Fruit fly (Drosophila melanogaster) whole organism, embryonic: ENCODE measurements around the gene Tango5.
A peak's percentile ranks its signal among the peaks of the same experiment; 100 is the strongest.

Experiments used
- BEAF-32 ChIP-seq: fragments of 200-800 bp; sonication (Bioruptor generic); optimal IDR thresholded peaks from 3 replicates; lab custom pipeline; 2017; ENCODE audit warnings: missing biosample characterization, missing genetic modification characterization, mild to moderate bottlenecking, moderate library complexity, missing genetic modification reagents
- Blimp-1 ChIP-seq: fragments of 200-800 bp; sonication (Bioruptor generic); optimal IDR thresholded peaks from 3 replicates; lab custom pipeline; 2018; ENCODE audit warnings: missing biosample characterization, missing genetic modification characterization, mild to moderate bottlenecking, moderate library complexity, missing genetic modification reagents
- CG10543 ChIP-seq: fragments of 200-800 bp; sonication (Bioruptor generic); optimal IDR thresholded peaks from 3 replicates; lab custom pipeline; 2017; ENCODE audit warnings: missing biosample characterization, mild to moderate bottlenecking, missing genetic modification characterization, moderate library complexity
- CG11723 ChIP-seq: fragments of 200-800 bp; sonication (Bioruptor generic); optimal IDR thresholded peaks from 2 replicates; lab custom pipeline; 2017; ENCODE audit warnings: missing biosample characterization, mild to moderate bottlenecking, missing genetic modification characterization
- CG12219 ChIP-seq: fragments of 200-800 bp; sonication (Bioruptor generic); optimal IDR thresholded peaks from 3 replicates; lab custom pipeline; 2018; ENCODE audit warnings: missing biosample characterization, mild to moderate bottlenecking, missing genetic modification characterization
- CG18011 ChIP-seq: fragments of 200-800 bp; sonication (Bioruptor generic); optimal IDR thresholded peaks from 2 replicates; lab custom pipeline; 2017; ENCODE audit warnings: missing biosample characterization, missing genetic modification characterization, mild to moderate bottlenecking, moderate library complexity, missing genotype
- CG18619 ChIP-seq: fragments of 200-800 bp; sonication (Bioruptor generic); optimal IDR thresholded peaks from 3 replicates; lab custom pipeline; 2017; ENCODE audit warnings: missing biosample characterization, mild to moderate bottlenecking, missing genetic modification characterization
- CG2875 ChIP-seq: fragments of 200-800 bp; sonication (Bioruptor generic); optimal IDR thresholded peaks from 2 replicates; lab custom pipeline; 2017; ENCODE audit warnings: missing biosample characterization, mild to moderate bottlenecking, missing genetic modification characterization, missing genetic modification reagents
- CG31441 ChIP-seq: fragments of 200-800 bp; sonication (Bioruptor generic); IDR thresholded peaks from 2 replicates; pipeline ENCODE4 v1.3.6; 2022; ENCODE audit warnings: missing biosample characterization, missing genetic modification characterization
- CG4707 ChIP-seq: fragments of 200-800 bp; sonication (Bioruptor generic); optimal IDR thresholded peaks from 2 replicates; lab custom pipeline; 2018; ENCODE audit warnings: missing biosample characterization, mild to moderate bottlenecking, missing genetic modification characterization, moderate library complexity
- CG4854 ChIP-seq: fragments of 200-800 bp; sonication (Bioruptor generic); optimal IDR thresholded peaks from 2 replicates; lab custom pipeline; 2016; ENCODE audit warnings: missing biosample characterization, missing genetic modification characterization, inconsistent platforms
- CG6254 ChIP-seq: fragments of 200-800 bp; sonication (Bioruptor generic); optimal IDR thresholded peaks from 3 replicates; lab custom pipeline; 2017; ENCODE audit warnings: mild to moderate bottlenecking, missing biosample characterization, missing genetic modification reagents, missing genetic modification characterization
- CG7928 ChIP-seq: fragments of 200-800 bp; sonication (Bioruptor generic); optimal IDR thresholded peaks from 2 replicates; lab custom pipeline; 2017; ENCODE audit warnings: missing biosample characterization, mild to moderate bottlenecking, missing genetic modification characterization
- CrebB ChIP-seq: fragments of 200-800 bp; sonication (Bioruptor generic); optimal IDR thresholded peaks from 3 replicates; lab custom pipeline; 2018; ENCODE audit warnings: missing biosample characterization, mild to moderate bottlenecking, missing genetic modification characterization
- Hey ChIP-seq: fragments of 200-800 bp; sonication (Bioruptor generic); optimal IDR thresholded peaks from 3 replicates; lab custom pipeline; 2018; ENCODE audit warnings: missing biosample characterization, mild to moderate bottlenecking, missing genetic modification characterization
- Hr51 ChIP-seq, 2 experiments: fragments of 200-800 bp; sonication (Bioruptor generic); optimal IDR thresholded peaks; 2 replicates in 1 of 2; 3 replicates in 1 of 2; lab custom pipeline; 2016 to 2018; ENCODE audit warnings: missing biosample characterization in 2 of 2, missing genetic modification characterization in 2 of 2, mild to moderate bottlenecking in 1 of 2, moderate library complexity in 1 of 2
- Lim3 ChIP-seq: fragments of 200-800 bp; sonication (Bioruptor generic); IDR thresholded peaks from 2 replicates; pipeline ENCODE4 v1.3.6; 2022; ENCODE audit warnings: missing biosample characterization, missing genetic modification characterization
- MESR4 ChIP-seq: fragments of 200-800 bp; sonication (Bioruptor generic); optimal IDR thresholded peaks from 2 replicates; lab custom pipeline; 2018; ENCODE audit warnings: missing biosample characterization, mild to moderate bottlenecking, missing genetic modification characterization, moderate library complexity
- NC2β ChIP-seq: fragments of 200-800 bp; sonication (Bioruptor generic); optimal IDR thresholded peaks from 2 replicates; lab custom pipeline; 2016; ENCODE audit warnings: missing biosample characterization, missing genetic modification characterization
- Opbp ChIP-seq: fragments of 200-800 bp; sonication (Bioruptor generic); IDR thresholded peaks from 3 replicates; pipeline ENCODE4 v1.3.6; 2022; ENCODE audit warnings: missing biosample characterization, missing genetic modification characterization; ENCODE audit not compliant: partially characterized antibody
- Optix ChIP-seq: fragments of 200-800 bp; sonication (Bioruptor generic); IDR thresholded peaks from 3 replicates; pipeline ENCODE4 v1.3.6; 2022; ENCODE audit warnings: missing biosample characterization, missing genetic modification characterization
- Pdp1 ChIP-seq, 2 experiments: fragments of 200-800 bp; sonication (Bioruptor generic); optimal IDR thresholded peaks; 3 replicates each; lab custom pipeline; 2016; ENCODE audit warnings: missing biosample characterization in 2 of 2, missing genetic modification characterization in 2 of 2, mild to moderate bottlenecking in 1 of 2, moderate library complexity in 1 of 2
- Ptx1 ChIP-seq: fragments of 200-800 bp; sonication (Bioruptor generic); IDR thresholded peaks from 2 replicates; pipeline ENCODE4 v1.3.6; 2022; ENCODE audit warnings: missing biosample characterization, missing genetic modification characterization
- Rfx ChIP-seq: fragments of 200-800 bp; sonication (Bioruptor generic); IDR thresholded peaks from 2 replicates; pipeline ENCODE4 v1.3.6; 2022; ENCODE audit warnings: missing biosample characterization, missing genetic modification characterization
- Side ChIP-seq: fragments of 200-800 bp; sonication (Bioruptor generic); optimal IDR thresholded peaks from 2 replicates; lab custom pipeline; 2016; ENCODE audit warnings: missing biosample characterization, missing genetic modification characterization
- Stat92E ChIP-seq, 3 experiments: fragments of >200 bp in 2 of 3; fragments of 200-800 bp in 1 of 3; sonication (Bioruptor generic) in 1 of 3; optimal IDR thresholded peaks; 2 replicates each; lab custom pipeline; 2017 to 2019; ENCODE audit warnings: missing biosample characterization in 3 of 3, missing genetic modification characterization in 3 of 3, mild to moderate bottlenecking in 1 of 3, moderate library complexity in 1 of 3
- Xbp1 ChIP-seq: fragments of 200-800 bp; sonication (Bioruptor generic); optimal IDR thresholded peaks from 3 replicates; lab custom pipeline; 2016; ENCODE audit warnings: missing biosample characterization, mild to moderate bottlenecking, missing genetic modification characterization
- YL-1 ChIP-seq: fragments of 200-800 bp; sonication (Bioruptor generic); optimal IDR thresholded peaks from 3 replicates; lab custom pipeline; 2017; ENCODE audit warnings: missing biosample characterization, mild to moderate bottlenecking, missing genetic modification characterization
- al ChIP-seq: fragments of 200-800 bp; sonication (Bioruptor generic); IDR thresholded peaks from 2 replicates; pipeline ENCODE4 v1.3.6; 2022; ENCODE audit warnings: missing biosample characterization, missing genetic modification characterization
- ato ChIP-seq: fragments of 200-800 bp; sonication (Bioruptor generic); IDR thresholded peaks from 2 replicates; pipeline ENCODE4 v1.3.6; 2022; ENCODE audit warnings: missing biosample characterization, missing genetic modification characterization; ENCODE audit not compliant: partially characterized antibody
- caup ChIP-seq: fragments of 200-800 bp; sonication (Bioruptor generic); optimal IDR thresholded peaks from 3 replicates; lab custom pipeline; 2017; ENCODE audit warnings: missing biosample characterization, mild to moderate bottlenecking, missing genetic modification characterization, moderate library complexity; ENCODE audit not compliant: severe bottlenecking
- chm ChIP-seq: fragments of 200-800 bp; sonication (Bioruptor generic); IDR thresholded peaks from 2 replicates; pipeline ENCODE4 v1.3.6; 2022; ENCODE audit warnings: missing biosample characterization, missing genetic modification characterization
- danr ChIP-seq: fragments of 200-800 bp; sonication (Bioruptor generic); IDR thresholded peaks from 2 replicates; pipeline ENCODE4 v1.3.6; 2022; ENCODE audit warnings: missing biosample characterization, missing genetic modification characterization
- exex ChIP-seq: fragments of 200-800 bp; sonication (Bioruptor generic); optimal IDR thresholded peaks from 4 replicates; lab custom pipeline; 2018; ENCODE audit warnings: missing biosample characterization, mild to moderate bottlenecking, missing genetic modification characterization, moderate library complexity
- eyg ChIP-seq: fragments of 200-800 bp; sonication (Bioruptor generic); optimal IDR thresholded peaks from 3 replicates; lab custom pipeline; 2016; ENCODE audit warnings: missing biosample characterization, missing genetic modification characterization
- grau ChIP-seq: fragments of 200-800 bp; optimal IDR thresholded peaks from 3 replicates; lab custom pipeline; 2019; ENCODE audit warnings: missing biosample characterization, mild to moderate bottlenecking, missing genetic modification characterization, moderate library complexity
- gsb ChIP-seq: fragments of 200-800 bp; sonication (Bioruptor generic); IDR thresholded peaks from 2 replicates; pipeline ENCODE4 v1.3.6; 2022; ENCODE audit warnings: missing biosample characterization, missing genetic modification characterization
- hbn ChIP-seq: fragments of 200-800 bp; sonication (Bioruptor generic); IDR thresholded peaks from 2 replicates; pipeline ENCODE4 v1.3.6; 2022; ENCODE audit warnings: missing biosample characterization, missing genetic modification characterization; ENCODE audit not compliant: partially characterized antibody
- hkb ChIP-seq, 2 experiments: fragments of 200-800 bp in 1 of 2; fragments of >200 bp in 1 of 2; sonication (Bioruptor generic) in 1 of 2; IDR thresholded peaks in 1 of 2; optimal IDR thresholded peaks in 1 of 2; 2 replicates each; pipeline versions ENCODE4 v1.3.6 to Lab custom; 2017 to 2022; ENCODE audit warnings: missing biosample characterization in 1 of 2, missing genetic modification characterization in 1 of 2
- mam ChIP-seq: fragments of 200-800 bp; sonication (Bioruptor generic); optimal IDR thresholded peaks from 3 replicates; lab custom pipeline; 2016; ENCODE audit warnings: missing biosample characterization, missing genetic modification characterization
- ro ChIP-seq: fragments of 200-800 bp; sonication (Bioruptor generic); IDR thresholded peaks from 2 replicates; pipeline ENCODE4 v1.3.6; 2022; ENCODE audit warnings: missing biosample characterization, missing genetic modification characterization
- salm ChIP-seq: fragments of 200-800 bp; sonication (Bioruptor generic); optimal IDR thresholded peaks from 2 replicates; lab custom pipeline; 2018; ENCODE audit warnings: missing biosample characterization, mild to moderate bottlenecking, missing genetic modification characterization
- tll ChIP-seq, 2 experiments: fragments of 200-800 bp in 1 of 2; fragments of >200 bp in 1 of 2; sonication (Bioruptor generic) in 1 of 2; optimal IDR thresholded peaks; 2 replicates each; lab custom pipeline; 2017 to 2019; ENCODE audit warnings: missing biosample characterization in 2 of 2, missing genetic modification characterization in 2 of 2, mild to moderate bottlenecking in 1 of 2, moderate library complexity in 1 of 2
- tna ChIP-seq: fragments of 200-800 bp; sonication (Bioruptor generic); IDR thresholded peaks from 2 replicates; pipeline ENCODE4 v1.3.6; 2022; ENCODE audit warnings: missing biosample characterization, missing genetic modification characterization; ENCODE audit not compliant: partially characterized antibody
- trh ChIP-seq: fragments of 200-800 bp; sonication (Bioruptor generic); optimal IDR thresholded peaks from 2 replicates; lab custom pipeline; 2016; ENCODE audit warnings: missing biosample characterization, missing genetic modification characterization
- usp ChIP-seq: fragments of >200 bp; optimal IDR thresholded peaks from 2 replicates; lab custom pipeline; 2017; ENCODE audit warnings: missing biosample characterization, missing genetic modification characterization
- zfh2 ChIP-seq: fragments of 200-800 bp; sonication (Bioruptor generic); optimal IDR thresholded peaks from 2 replicates; lab custom pipeline; 2016; ENCODE audit warnings: missing biosample characterization, missing genetic modification characterization

Gene Tango5

DNA sequence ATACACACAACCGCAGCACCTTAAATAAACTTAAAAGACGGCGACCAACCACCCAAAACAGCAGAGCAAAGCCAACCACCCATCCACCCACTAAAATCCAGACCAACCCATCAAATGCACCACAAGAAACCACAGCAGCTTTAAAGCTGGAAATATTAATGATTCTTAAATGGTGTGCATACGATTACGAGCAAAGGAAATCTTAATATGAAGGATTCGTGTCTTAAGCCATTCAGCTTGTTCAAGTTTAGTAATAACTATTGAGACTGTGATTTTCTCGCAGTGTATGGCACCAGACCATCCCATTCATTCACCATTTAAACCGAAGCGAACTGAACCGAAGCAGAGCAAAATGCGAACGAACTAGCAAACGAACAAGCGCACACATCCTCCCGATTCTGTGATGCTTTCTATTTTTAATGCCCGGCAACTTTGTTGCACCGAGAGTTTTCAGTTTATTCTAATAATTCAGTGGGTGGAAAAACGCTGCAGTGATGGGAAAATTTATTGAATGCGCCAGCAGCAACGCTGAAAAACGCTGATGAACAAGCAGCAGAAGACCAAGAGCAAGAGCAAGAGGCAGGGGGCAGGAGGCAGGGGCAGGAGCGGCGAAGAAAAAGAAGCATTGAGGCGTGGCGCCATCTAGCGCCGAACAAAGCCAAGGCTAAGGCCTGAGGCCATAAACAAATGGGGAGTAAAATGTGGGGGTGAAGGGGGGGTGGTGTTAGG, 26.6 kb downstream of the Tango5 start (continued):
- TF ChIP-seq CrebB (tag; lab: Kevin White, UChicago) (peak; percentile 74), Optix (peak; percentile 90), BEAF-32 (no peak), mam (GFP tag; lab: Kevin White, UChicago) (peak; percentile 68), Pdp1 (GFP tag; optimal IDR thresholded peaks at IDR 0.05; lab: Kevin White, UChicago) (peak; percentile 61 to 78), CG18619 (peak; percentile 80), tna (GFP tag; lab: Robert Waterston, UW) (no peak), zfh2 (GFP tag; lab: Kevin White, UChicago) (peak; percentile 67), YL-1 (GFP tag; lab: Kevin White, UChicago) (no peak), Lim3 (GFP tag; lab: Robert Waterston, UW) (peak; percentile 67), CG6254 (GFP tag; lab: Kevin White, UChicago) (peak; percentile 79), ato (no peak), chm (GFP tag; lab: Robert Waterston, UW) (peak; percentile 89), Opbp (GFP tag; lab: Robert Waterston, UW) (no peak), grau (tag; lab: Kevin White, UChicago) (peak; percentile 87), CG18011 (GFP tag; lab: Kevin White, UChicago) (peak; percentile 72), CG12219 (GFP tag; lab: Kevin White, UChicago) (peak; percentile 84), Ptx1 (GFP tag; lab: Robert Waterston, UW) (peak; percentile 93), Stat92E (GFP tag; optimal IDR thresholded peaks at IDR 0.05; lab: Kevin White, UChicago) (no peak), Hr51 (GFP tag; optimal IDR thresholded peaks at IDR 0.05; lab: Kevin White, UChicago) (peak; percentile 71 to 87), caup (GFP tag; lab: Kevin White, UChicago) (peak; percentile 84), al (GFP tag; lab: Robert Waterston, UW) (0 out of 2 replicates have a peak, but pooled peaks have one; percentile 42), usp (no peak), CG2875 (peak; percentile 82), CG4707 (GFP tag; lab: Kevin White, UChicago) (peak; percentile 80), Rfx (peak; percentile 83), CG31441 (GFP tag; lab: Robert Waterston, UW) (peak; percentile 92), hbn (GFP tag; lab: Robert Waterston, UW) (no peak), CG4854 (GFP tag; lab: Kevin White, UChicago) (peak; percentile 74), Blimp-1 (GFP tag; lab: Kevin White, UChicago) (peak; percentile 90), CG7928 (GFP tag; lab: Kevin White, UChicago) (peak; percentile 33), Xbp1 (GFP tag; lab: Kevin White, UChicago) (peak; percentile 68), Hey (tag; lab: Kevin White, UChicago) (peak; percentile 30), danr (GFP tag; lab: Robert Waterston, UW) (peak; percentile 71), tll (GFP tag; optimal IDR thresholded peaks at IDR 0.05; lab: Kevin White, UChicago) (no peak), CG11723 (GFP tag; lab: Kevin White, UChicago) (peak; percentile 65), exex (tag; lab: Kevin White, UChicago) (peak; percentile 49), MESR4 (GFP tag; lab: Kevin White, UChicago) (peak; percentile 34), salm (tag; lab: Kevin White, UChicago) (peak; percentile 81), NC2β (GFP tag; lab: Kevin White, UChicago) (peak; percentile 58), trh (GFP tag; lab: Kevin White, UChicago) (no peak), eyg (peak; percentile 83), hkb (optimal IDR thresholded peaks at IDR 0.05; lab: Kevin White, UChicago) (no peak), hkb (GFP tag; IDR thresholded peaks at IDR 0.05; lab: Robert Waterston, UW) (peak; percentile 88), Side (GFP tag; lab: Kevin White, UChicago) (peak; percentile 77), ro (GFP tag; lab: Robert Waterston, UW) (peak; percentile 55), CG10543 (GFP tag; lab: Kevin White, UChicago) (peak; percentile 61), gsb (GFP tag; lab: Robert Waterston, UW) (peak; percentile 67)
